Fruit fly (Drosophila melanogaster) whole organism, embryonic: ENCODE data around the gene LManIV.

ENCODE experiments used
- CG12942 ChIP-seq: fragments of 200-800 bp; sonication (Bioruptor generic); optimal IDR thresholded peaks from 3 replicates; lab custom pipeline; 2016; ENCODE audit warnings: missing biosample characterization, missing genetic modification characterization
- CG13424 ChIP-seq: fragments of 200-800 bp; sonication (Bioruptor generic); optimal IDR thresholded peaks from 2 replicates; lab custom pipeline; 2019; ENCODE audit warnings: missing biosample characterization, mild to moderate bottlenecking, missing genetic modification characterization, moderate library complexity
- CG15479 ChIP-seq: fragments of 200-800 bp; sonication (Bioruptor generic); optimal IDR thresholded peaks from 3 replicates; lab custom pipeline; 2019; ENCODE audit warnings: missing biosample characterization, mild to moderate bottlenecking, missing genetic modification characterization, moderate library complexity
- CG1832 ChIP-seq: fragments of 200-800 bp; sonication (Bioruptor generic); optimal IDR thresholded peaks from 2 replicates; lab custom pipeline; 2017; ENCODE audit warnings: missing biosample characterization, mild to moderate bottlenecking, missing genetic modification characterization, inconsistent platforms
- CG2199 ChIP-seq: fragments of 200-800 bp; sonication (Bioruptor generic); IDR thresholded peaks from 3 replicates; pipeline ENCODE4 v1.3.6; 2022; ENCODE audit warnings: missing biosample characterization, missing genetic modification characterization
- CG30020 ChIP-seq: fragments of 200-800 bp; optimal IDR thresholded peaks from 2 replicates; lab custom pipeline; 2019; ENCODE audit warnings: missing biosample characterization, mild to moderate bottlenecking, missing genetic modification characterization, moderate library complexity
- CG6175 ChIP-seq: fragments of 200-800 bp; sonication (Bioruptor generic); IDR thresholded peaks from 3 replicates; pipeline ENCODE4 v1.3.6; 2022; ENCODE audit warnings: missing biosample characterization, missing genetic modification characterization
- CoRest ChIP-seq: fragments of 200-800 bp; sonication (Bioruptor generic); optimal IDR thresholded peaks from 3 replicates; lab custom pipeline; 2018; ENCODE audit warnings: missing biosample characterization, mild to moderate bottlenecking, missing genetic modification characterization, moderate library complexity
- D ChIP-seq, 2 experiments: fragments of 200-800 bp in 1 of 2; fragments of >200 bp in 1 of 2; sonication (Bioruptor generic) in 1 of 2; optimal IDR thresholded peaks; 2 replicates in 1 of 2; 3 replicates in 1 of 2; lab custom pipeline; 2017; ENCODE audit warnings: mild to moderate bottlenecking in 1 of 2, missing biosample characterization in 1 of 2, missing genetic modification characterization in 1 of 2, missing genetic modification reagents in 1 of 2
- Dref ChIP-seq: fragments of 200-800 bp; sonication (Bioruptor generic); IDR thresholded peaks from 2 replicates; pipeline ENCODE4 v1.3.6; 2022; ENCODE audit warnings: missing biosample characterization, missing genetic modification characterization
- E2f1 ChIP-seq: fragments of 200-800 bp; sonication (Bioruptor generic); IDR thresholded peaks from 2 replicates; pipeline ENCODE4 v1.3.6; 2022; ENCODE audit warnings: missing biosample characterization, missing genetic modification characterization
- ERR ChIP-seq: fragments of 200-800 bp; sonication (Bioruptor generic); optimal IDR thresholded peaks from 2 replicates; lab custom pipeline; 2016; ENCODE audit warnings: missing biosample characterization, missing genetic modification characterization
- Ets97D ChIP-seq: fragments of 200-800 bp; sonication (Bioruptor generic); optimal IDR thresholded peaks from 3 replicates; lab custom pipeline; 2016; ENCODE audit warnings: missing biosample characterization, missing genetic modification characterization
- Hey ChIP-seq: fragments of 200-800 bp; sonication (Bioruptor generic); optimal IDR thresholded peaks from 3 replicates; lab custom pipeline; 2018; ENCODE audit warnings: missing biosample characterization, mild to moderate bottlenecking, missing genetic modification characterization
- Hr78 ChIP-seq, 2 experiments: fragments of 200-800 bp in 1 of 2; fragments of >200 bp in 1 of 2; sonication (Bioruptor generic) in 1 of 2; optimal IDR thresholded peaks; 2 replicates each; lab custom pipeline; 2017 to 2019; ENCODE audit warnings: missing biosample characterization in 2 of 2, missing genetic modification characterization in 2 of 2, mild to moderate bottlenecking in 1 of 2, moderate library complexity in 1 of 2
- Lhr ChIP-seq: fragments of 200-800 bp; sonication (Bioruptor generic); optimal IDR thresholded peaks from 3 replicates; lab custom pipeline; 2017; ENCODE audit warnings: mild to moderate bottlenecking, missing biosample characterization, missing genetic modification reagents, missing genetic modification characterization
- NFAT ChIP-seq: fragments of 200-800 bp; sonication (Bioruptor generic); IDR thresholded peaks from 2 replicates; pipeline ENCODE4 v1.3.6; 2022; ENCODE audit warnings: missing biosample characterization, missing genetic modification characterization
- Nf-YB ChIP-seq: fragments of 200-800 bp; sonication (Bioruptor generic); optimal IDR thresholded peaks from 3 replicates; lab custom pipeline; 2019; ENCODE audit warnings: missing biosample characterization, mild to moderate bottlenecking, missing genetic modification characterization, moderate library complexity
- Nf-YC ChIP-seq: fragments of 200-800 bp; optimal IDR thresholded peaks from 3 replicates; lab custom pipeline; 2019; ENCODE audit warnings: missing biosample characterization, mild to moderate bottlenecking, missing genetic modification characterization, moderate library complexity
- Sry-β ChIP-seq: fragments of 200-800 bp; sonication (Bioruptor generic); optimal IDR thresholded peaks from 2 replicates; lab custom pipeline; 2018; ENCODE audit warnings: missing biosample characterization, mild to moderate bottlenecking, missing genetic modification characterization, moderate library complexity
- Usf ChIP-seq: fragments of 200-800 bp; sonication (Bioruptor generic); optimal IDR thresholded peaks from 2 replicates; lab custom pipeline; 2017; ENCODE audit warnings: missing genotype, missing biosample characterization, missing genetic modification characterization
- danr ChIP-seq: fragments of 200-800 bp; sonication (Bioruptor generic); IDR thresholded peaks from 2 replicates; pipeline ENCODE4 v1.3.6; 2022; ENCODE audit warnings: missing biosample characterization, missing genetic modification characterization
- exex ChIP-seq: fragments of 200-800 bp; sonication (Bioruptor generic); optimal IDR thresholded peaks from 4 replicates; lab custom pipeline; 2018; ENCODE audit warnings: missing biosample characterization, mild to moderate bottlenecking, missing genetic modification characterization, moderate library complexity
- ftz-f1 ChIP-seq: fragments of 200-800 bp; sonication (Bioruptor generic); optimal IDR thresholded peaks from 2 replicates; lab custom pipeline; 2016; ENCODE audit warnings: missing biosample characterization, missing genetic modification characterization
- grau ChIP-seq: fragments of 200-800 bp; optimal IDR thresholded peaks from 3 replicates; lab custom pipeline; 2019; ENCODE audit warnings: missing biosample characterization, mild to moderate bottlenecking, missing genetic modification characterization, moderate library complexity
- gsb-n ChIP-seq: fragments of 200-800 bp; sonication (Bioruptor generic); optimal IDR thresholded peaks from 3 replicates; lab custom pipeline; 2018; ENCODE audit warnings: missing biosample characterization, mild to moderate bottlenecking, missing genetic modification characterization
- jigr1 ChIP-seq: fragments of 200-800 bp; sonication (Bioruptor generic); IDR thresholded peaks from 3 replicates; pipeline ENCODE4 v1.3.6; 2022; ENCODE audit warnings: missing biosample characterization, missing genetic modification characterization
- kni ChIP-seq: fragments of 200-800 bp; sonication (Bioruptor generic); optimal IDR thresholded peaks from 3 replicates; lab custom pipeline; 2017; ENCODE audit warnings: mild to moderate bottlenecking, missing biosample characterization, missing genetic modification reagents, missing genetic modification characterization
- oc ChIP-seq: fragments of 200-800 bp; sonication (Bioruptor generic); optimal IDR thresholded peaks from 2 replicates; lab custom pipeline; 2018; ENCODE audit warnings: missing biosample characterization, mild to moderate bottlenecking, missing genetic modification characterization, moderate library complexity
- odd ChIP-seq: fragments of 200-800 bp; sonication (Bioruptor generic); optimal IDR thresholded peaks from 2 replicates; lab custom pipeline; 2017; ENCODE audit warnings: missing biosample characterization, mild to moderate bottlenecking, missing genetic modification characterization
- pros ChIP-seq: fragments of 200-800 bp; sonication (Bioruptor generic); optimal IDR thresholded peaks from 3 replicates; lab custom pipeline; 2019; ENCODE audit warnings: missing biosample characterization, mild to moderate bottlenecking, missing genetic modification characterization, moderate library complexity
- so ChIP-seq: fragments of 200-800 bp; sonication (Bioruptor generic); IDR thresholded peaks from 3 replicates; pipeline ENCODE4 v1.3.6; 2022; ENCODE audit warnings: missing biosample characterization, missing genetic modification characterization
- tll ChIP-seq, 2 experiments: fragments of 200-800 bp in 1 of 2; fragments of >200 bp in 1 of 2; sonication (Bioruptor generic) in 1 of 2; optimal IDR thresholded peaks; 2 replicates each; lab custom pipeline; 2017 to 2019; ENCODE audit warnings: missing biosample characterization in 2 of 2, missing genetic modification characterization in 2 of 2, mild to moderate bottlenecking in 1 of 2, moderate library complexity in 1 of 2
- trem ChIP-seq: fragments of 200-800 bp; optimal IDR thresholded peaks from 3 replicates; lab custom pipeline; 2019; ENCODE audit warnings: missing biosample characterization, mild to moderate bottlenecking, missing genetic modification characterization, moderate library complexity
- vfl ChIP-seq: fragments of 200-800 bp; sonication (Bioruptor generic); optimal IDR thresholded peaks from 2 replicates; lab custom pipeline; 2016; ENCODE audit warnings: missing biosample characterization, missing genetic modification characterization
- wek ChIP-seq: fragments of 200-800 bp; sonication (Bioruptor generic); optimal IDR thresholded peaks from 3 replicates; lab custom pipeline; 2018; ENCODE audit warnings: missing biosample characterization, mild to moderate bottlenecking, missing genetic modification characterization, moderate library complexity
- zen ChIP-seq: fragments of 200-800 bp; sonication (Bioruptor generic); optimal IDR thresholded peaks from 3 replicates; lab custom pipeline; 2018; ENCODE audit warnings: missing biosample characterization, mild to moderate bottlenecking, missing genetic modification characterization, moderate library complexity

Gene LManIV

dm6 chr2L:8772244-8772643 lies at the start of gene LManIV:
Gene LManIV, minus strand, starts transcription at chr2L:8772344.
- TF ChIP-seq CoRest (tag; lab: Kevin White, UChicago) (no peak), so (no peak), wek (GFP tag; lab: Kevin White, UChicago) (no peak), E2f1 (GFP tag; lab: Robert Waterston, UW) (no peak), exex (tag; lab: Kevin White, UChicago) (peak; percentile 15), ftz-f1 (no peak), ERR (GFP tag; lab: Kevin White, UChicago) (no peak)

dm6 chr2L:8820539-8820938 lies 48.4 kb upstream of the LManIV start:
- TF ChIP-seq CG12942 (GFP tag; lab: Kevin White, UChicago) (no peak), Nf-YB (GFP tag; lab: Kevin White, UChicago) (peak; percentile 88), Nf-YC (tag; lab: Kevin White, UChicago) (peak; percentile 62)
- TF ChIP-seq, all 482 proteins: peak for 2

dm6 chr2L:8817343-8817742 lies 45.2 kb upstream of the LManIV start:
- TF ChIP-seq CG13424 (tag; lab: Kevin White, UChicago) (no peak), gsb-n (tag; lab: Kevin White, UChicago) (peak; percentile 0), Nf-YB (GFP tag; lab: Kevin White, UChicago) (peak; percentile 90), Sry-β (GFP tag; lab: Kevin White, UChicago) (no peak), Nf-YC (tag; lab: Kevin White, UChicago) (peak; percentile 80)
- TF ChIP-seq, all 482 proteins: peak for 3

dm6 chr2L:8809812-8810211 lies 37.7 kb upstream of the LManIV start:
- TF ChIP-seq vfl (GFP tag; lab: Kevin White, UChicago) (peak; percentile 31), danr (GFP tag; lab: Robert Waterston, UW) (no peak), Hr78 (GFP tag; optimal IDR thresholded peaks at IDR 0.05; lab: Kevin White, UChicago) (no peak), zen (tag; lab: Kevin White, UChicago) (peak; percentile 70), pros (GFP tag; lab: Kevin White, UChicago) (peak; percentile 80), kni (GFP tag; lab: Kevin White, UChicago) (peak; percentile 62), CG1832 (GFP tag; lab: Kevin White, UChicago) (peak; percentile 57), Ets97D (no peak), CG30020 (tag; lab: Kevin White, UChicago) (no peak), odd (no peak), tll (GFP tag; optimal IDR thresholded peaks at IDR 0.05; lab: Kevin White, UChicago) (peak in 1 of 2 experiments; percentile 81), D (optimal IDR thresholded peaks at IDR 0.05; lab: Kevin White, UChicago) (peak; percentile 59), D (GFP tag; optimal IDR thresholded peaks at IDR 0.05; lab: Kevin White, UChicago) (no peak), oc (tag; lab: Kevin White, UChicago) (peak; percentile 81), CG15479 (GFP tag; lab: Kevin White, UChicago) (peak; percentile 90), NFAT (GFP tag; lab: Robert Waterston, UW) (no peak)
- TF ChIP-seq, all 482 proteins: peak for 9

- TF ChIP-seq trem (tag; lab: Kevin White, UChicago) (no peak), Hey (tag; lab: Kevin White, UChicago) (peak; percentile 97), CG6175 (GFP tag; lab: Robert Waterston, UW) (no peak), Usf (GFP tag; lab: Kevin White, UChicago) (no peak), Lhr (GFP tag; lab: Kevin White, UChicago) (no peak), Dref (GFP tag; lab: Robert Waterston, UW) (no peak), CG2199 (no peak), grau (tag; lab: Kevin White, UChicago) (no peak), jigr1 (GFP tag; lab: Robert Waterston, UW) (no peak)
These were observed 32.0 kb upstream of the LManIV start for dm6 chr2L:8804128-8804527.
